Comparison of ENCODE assay signal across 2 fruit fly cellular contexts in genomic region chr3L:18626451-18627079, dm6.
A peak's percentile ranks its signal among the peaks of the same experiment; 100 is the strongest.
TF ChIP-seq lines count a peak whose summit lies in the region.

No protein-coding gene starts in this region.

TF ChIP-seq in whole organism, embryonic, 481 proteins besides CTCF, POLR2A, EP300 and RAD21 (continued from another document):
- no peak for TF ChIP-seq MTF-1 (GFP tag; optimal IDR thresholded peaks at IDR 0.05; lab: Kevin White, UChicago; ENCODE audit: borderline replicate concordance)
- peak; percentile 57 for TF ChIP-seq CG15601 (tag; optimal IDR thresholded peaks at IDR 0.05; lab: Kevin White, UChicago)
- peak; percentile 49; the same call in 1 of the 2 replicates for TF ChIP-seq Drgx (GFP tag; IDR thresholded peaks at IDR 0.05; lab: Robert Waterston, UW)
- no peak for TF ChIP-seq CG11696 (GFP tag; IDR thresholded peaks at IDR 0.05; lab: Robert Waterston, UW)
- TF ChIP-seq CG10979 (tag; optimal IDR thresholded peaks at IDR 0.05; lab: Kevin White, UChicago): no peak
- no peak for TF ChIP-seq wor (GFP tag; IDR thresholded peaks at IDR 0.05; lab: Robert Waterston, UW)
- peak; percentile 57 for TF ChIP-seq Ets65A (GFP tag; lab: Kevin White, UChicago)

TF ChIP-seq in whole organism, prepupa, 60 proteins besides CTCF, POLR2A, EP300 and RAD21 (continued from another document):
- TF ChIP-seq CG6276 (GFP tag; optimal IDR thresholded peaks at IDR 0.05; lab: Kevin White, UChicago) (peak; percentile 60), pdm3 (GFP tag; optimal IDR thresholded peaks at IDR 0.05; lab: Kevin White, UChicago) (peak; percentile 14), fd85E (GFP tag; optimal IDR thresholded peaks at IDR 0.05; lab: Kevin White, UChicago) (no peak), CG6792 (GFP tag; optimal IDR thresholded peaks at IDR 0.05; lab: Kevin White, UChicago) (no peak), svp (GFP tag; lab: Kevin White, UChicago) (peak; percentile 59), cyc (GFP tag; optimal IDR thresholded peaks at IDR 0.05; lab: Kevin White, UChicago) (no peak), CG10669 (GFP tag; optimal IDR thresholded peaks at IDR 0.05; lab: Kevin White, UChicago) (no peak), eg (GFP tag; IDR thresholded peaks at IDR 0.05; lab: Robert Waterston, UW) (peak; percentile 71), CG9139 (GFP tag; optimal IDR thresholded peaks at IDR 0.05; lab: Kevin White, UChicago) (no peak), Lpt (GFP tag; optimal IDR thresholded peaks at IDR 0.05; lab: Kevin White, UChicago) (peak; percentile 24), Sox15 (GFP tag; optimal IDR thresholded peaks at IDR 0.05; lab: Kevin White, UChicago) (no peak), dac (GFP tag; optimal IDR thresholded peaks at IDR 0.05; lab: Kevin White, UChicago) (no peak), Met (GFP tag; optimal IDR thresholded peaks at IDR 0.05; lab: Kevin White, UChicago) (peak; percentile 47), ss (GFP tag; optimal IDR thresholded peaks at IDR 0.05; lab: Kevin White, UChicago) (no peak), Sox14 (GFP tag; optimal IDR thresholded peaks at IDR 0.05; lab: Kevin White, UChicago) (no peak), CG15336 (GFP tag; IDR thresholded peaks at IDR 0.05; lab: Robert Waterston, UW) (peak; percentile 40), CG8632 (GFP tag; optimal IDR thresholded peaks at IDR 0.05; lab: Kevin White, UChicago) (no peak), Smox (GFP tag; optimal IDR thresholded peaks at IDR 0.05; lab: Kevin White, UChicago) (peak; percentile 27), dsx (GFP tag; optimal IDR thresholded peaks at IDR 0.05; lab: Kevin White, UChicago; ENCODE audit: poor library complexity, severe bottlenecking) (no peak), CG16779 (tag; optimal IDR thresholded peaks at IDR 0.05; lab: Kevin White, UChicago) (no peak), CG34406 (GFP tag; optimal IDR thresholded peaks at IDR 0.05; lab: Kevin White, UChicago) (peak; percentile 20), Eip78C (GFP tag; lab: Kevin White, UChicago) (peak; percentile 41), Eip75B (GFP tag; optimal IDR thresholded peaks at IDR 0.05; lab: Kevin White, UChicago) (peak; percentile 7), spab (GFP tag; optimal IDR thresholded peaks at IDR 0.05; lab: Kevin White, UChicago) (no peak), CG11902 (GFP tag; optimal IDR thresholded peaks at IDR 0.05; lab: Kevin White, UChicago) (no peak), OdsH (GFP tag; optimal IDR thresholded peaks at IDR 0.05; lab: Kevin White, UChicago) (no peak), Ets21C (GFP tag; optimal IDR thresholded peaks at IDR 0.05; lab: Kevin White, UChicago) (no peak), CG3919 (GFP tag; optimal IDR thresholded peaks at IDR 0.05; lab: Kevin White, UChicago) (peak; percentile 23), CG6854 (GFP tag; optimal IDR thresholded peaks at IDR 0.05; lab: Kevin White, UChicago) (no peak), Hr39 (GFP tag; optimal IDR thresholded peaks at IDR 0.05; lab: Kevin White, UChicago) (no peak), Ets96B (tag; optimal IDR thresholded peaks at IDR 0.05; lab: Kevin White, UChicago) (no peak), topi (GFP tag; optimal IDR thresholded peaks at IDR 0.05; lab: Kevin White, UChicago) (no peak), vri (GFP tag; optimal IDR thresholded peaks at IDR 0.05; lab: Kevin White, UChicago) (no peak), Hr38 (GFP tag; optimal IDR thresholded peaks at IDR 0.05; lab: Kevin White, UChicago) (no peak), CG3032 (tag; optimal IDR thresholded peaks at IDR 0.05; lab: Kevin White, UChicago) (no peak), Gug (GFP tag; IDR thresholded peaks at IDR 0.05; lab: Robert Waterston, UW) (no peak), Sox102F (GFP tag; optimal IDR thresholded peaks at IDR 0.05; lab: Kevin White, UChicago) (peak; percentile 18), Blimp-1 (GFP tag; optimal IDR thresholded peaks at IDR 0.05; lab: Kevin White, UChicago) (peak; percentile 74)
